Worm (Caenorhabditis elegans) whole organism, L2 larva: ENCODE data around the gene zer-1.

Experiments
- lsy-2 ChIP-seq, 2 experiments: fragments of 150-350 bp in 1 of 2; sonication (generic microtip) in 1 of 2; optimal IDR thresholded peaks; 2 replicates each; lab custom pipeline; 2014 to 2017; ENCODE audit warnings: missing biosample characterization in 2 of 2, missing genetic modification characterization in 2 of 2
- mab-5 ChIP-seq: fragments of 150-350 bp; optimal IDR thresholded peaks from 2 replicates; lab custom pipeline; 2014; ENCODE audit warnings: missing biosample characterization, missing genetic modification characterization
- nhr-12 ChIP-seq: fragments of 150-350 bp; optimal IDR thresholded peaks from 2 replicates; lab custom pipeline; 2014; ENCODE audit warnings: missing biosample characterization, missing genetic modification characterization

ce11 chrIII:868866-869265, 17.7 kb downstream of the zer-1 start:
- TF ChIP-seq nhr-12 (tag; lab: Kevin White, UChicago) (no peak), mab-5 (no peak), lsy-2 (tag; optimal IDR thresholded peaks at IDR 0.05; lab: Kevin White, UChicago) (no peak)
